Worm (Caenorhabditis elegans): ENCODE data around the gene mrpl-10.

DNA sequence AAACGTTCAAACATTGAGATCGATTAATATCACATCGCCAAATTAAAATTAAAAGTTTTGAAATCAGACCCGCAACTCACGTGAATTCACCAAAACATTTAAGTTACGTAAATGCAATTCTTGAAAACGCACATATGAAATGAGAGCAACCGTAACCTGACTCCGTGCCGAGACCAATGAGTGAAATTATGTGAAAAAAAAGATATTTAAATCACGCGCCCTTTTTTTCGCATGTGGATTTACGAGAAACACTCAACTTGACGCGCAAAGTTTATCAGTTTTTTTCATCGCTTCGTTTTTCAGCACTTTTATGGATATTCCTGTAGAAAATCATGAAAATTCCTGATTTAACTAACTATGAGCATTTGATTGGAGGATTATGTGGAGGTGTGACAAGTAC lies 2.3 kb downstream of the mrpl-10 start, which contains the start of the genes gei-14 and slc-25A32:
- TF ChIP-seq ama-1 (optimal IDR thresholded peaks at IDR 0.05), result no peak
- no peak for TF ChIP-seq F10B5.3 (tag; optimal IDR thresholded peaks at IDR 0.05)
- no peak for TF ChIP-seq Y75B8A.6 (GFP tag; IDR thresholded peaks at IDR 0.05)
- no peak for TF ChIP-seq mdl-1 (tag; optimal IDR thresholded peaks at IDR 0.05)
- TF ChIP-seq php-3 (GFP tag; IDR thresholded peaks at IDR 0.05), result no peak
- no peak for TF ChIP-seq unc-62 (GFP tag; optimal IDR thresholded peaks at IDR 0.05 in 1 of 2)
- no peak for TF ChIP-seq unc-62 (tag; optimal IDR thresholded peaks at IDR 0.05)
- TF ChIP-seq nhr-11 (tag; optimal IDR thresholded peaks at IDR 0.05), result no peak
- TF ChIP-seq nhr-28 (tag; optimal IDR thresholded peaks at IDR 0.05), result no peak
